Fruit fly (Drosophila melanogaster): ENCODE data around the gene CG34177.
A peak's percentile ranks its signal among the peaks of the same experiment; 100 is the strongest.

dm6 chr2L:4416903-4417302, 16.8 kb upstream of the CG34177 start:
- TF ChIP-seq tj (GFP tag; optimal IDR thresholded peaks at IDR 0.05) (no peak), cic (GFP tag; optimal IDR thresholded peaks at IDR 0.05) (no peak), CG1620 (GFP tag; optimal IDR thresholded peaks at IDR 0.05) (no peak), pad (GFP tag; optimal IDR thresholded peaks at IDR 0.05) (no peak), CG5204 (GFP tag; optimal IDR thresholded peaks at IDR 0.05) (peak; percentile 43), CG33017 (tag; optimal IDR thresholded peaks at IDR 0.05) (peak; percentile 42), kay (GFP tag; ENCODE audit: borderline replicate concordance) (no peak), cnc (optimal IDR thresholded peaks at IDR 0.05) (no peak), Crg-1 (GFP tag; optimal IDR thresholded peaks at IDR 0.05) (no peak), ovo (GFP tag; optimal IDR thresholded peaks at IDR 0.05) (no peak), Mnt (GFP tag; optimal IDR thresholded peaks at IDR 0.05) (no peak), CG12768 (GFP tag; optimal IDR thresholded peaks at IDR 0.05) (peak; percentile 13), CG7101 (tag; optimal IDR thresholded peaks at IDR 0.05) (no peak)

Data from whole organism, adult.